Fruit fly (Drosophila melanogaster): Measurements from ENCODE around the gene Plp.

dm6 chr3L:15100983-15101382 is 6.5 kb upstream of the Plp start:
- TF ChIP-seq CG8478 (optimal IDR thresholded peaks at IDR 0.05) (no peak), CTCF (optimal IDR thresholded peaks at IDR 0.05) (no peak)
